Fruit fly (Drosophila melanogaster) whole organism, prepupa: Measurements from ENCODE around the gene CG11581.

ENCODE experiments used
- Blimp-1 ChIP-seq: fragments of 200-800 bp; sonication (Bioruptor generic); optimal IDR thresholded peaks from 3 replicates; lab custom pipeline; 2017; ENCODE audit warnings: missing biosample characterization, missing genetic modification characterization, mild to moderate bottlenecking, moderate library complexity, missing genetic modification reagents
- CG10631 ChIP-seq: fragments of 200-800 bp; sonication (Bioruptor generic); optimal IDR thresholded peaks from 2 replicates; lab custom pipeline; 2016; ENCODE audit warnings: missing biosample characterization, missing genetic modification characterization
- CG10669 ChIP-seq: fragments of 200-800 bp; sonication (Bioruptor generic); optimal IDR thresholded peaks from 3 replicates; lab custom pipeline; 2018; ENCODE audit warnings: missing biosample characterization, mild to moderate bottlenecking, missing genetic modification characterization, moderate library complexity
- CG11762 ChIP-seq: fragments of 200-800 bp; sonication (Bioruptor generic); optimal IDR thresholded peaks from 3 replicates; lab custom pipeline; 2016; ENCODE audit warnings: missing biosample characterization, missing genetic modification characterization; ENCODE audit not compliant: insufficient read depth
- CG1621 ChIP-seq: fragments of 200-800 bp; sonication (Bioruptor generic); optimal IDR thresholded peaks from 3 replicates; lab custom pipeline; 2018; ENCODE audit warnings: missing biosample characterization, mild to moderate bottlenecking, missing genetic modification characterization
- CG3032 ChIP-seq: fragments of 200-800 bp; optimal IDR thresholded peaks from 2 replicates; lab custom pipeline; 2019; ENCODE audit warnings: missing biosample characterization, mild to moderate bottlenecking, missing genetic modification characterization, moderate library complexity
- CG32006 ChIP-seq: fragments of 200-800 bp; sonication (Bioruptor generic); optimal IDR thresholded peaks from 3 replicates; lab custom pipeline; 2017; ENCODE audit warnings: missing biosample characterization, mild to moderate bottlenecking, missing genetic modification characterization
- CG34406 ChIP-seq: fragments of 200-800 bp; sonication (Bioruptor generic); optimal IDR thresholded peaks from 3 replicates; lab custom pipeline; 2016; ENCODE audit warnings: missing biosample characterization, missing genetic modification characterization
- CG3919 ChIP-seq: fragments of 200-800 bp; sonication (Bioruptor generic); optimal IDR thresholded peaks from 3 replicates; lab custom pipeline; 2016; ENCODE audit warnings: missing biosample characterization, missing genetic modification characterization
- CG4318 ChIP-seq: fragments of 200-800 bp; sonication (Bioruptor generic); optimal IDR thresholded peaks from 3 replicates; lab custom pipeline; 2017; ENCODE audit warnings: missing biosample characterization, mild to moderate bottlenecking, missing genetic modification characterization
- CG6163 ChIP-seq: fragments of 200-800 bp; sonication (Bioruptor generic); IDR thresholded peaks from 3 replicates; pipeline ENCODE4 v1.3.6; 2022; ENCODE audit warnings: missing biosample characterization, missing genetic modification characterization
- CG7368 ChIP-seq: fragments of 200-800 bp; sonication (Bioruptor generic); optimal IDR thresholded peaks from 3 replicates; lab custom pipeline; 2016; ENCODE audit warnings: missing biosample characterization, missing genetic modification characterization
- CG8319 ChIP-seq: fragments of 200-800 bp; sonication (Bioruptor generic); optimal IDR thresholded peaks from 3 replicates; lab custom pipeline; 2016; ENCODE audit warnings: missing biosample characterization, missing genetic modification characterization
- CG8632 ChIP-seq: fragments of 200-800 bp; sonication (Bioruptor generic); optimal IDR thresholded peaks from 3 replicates; lab custom pipeline; 2016; ENCODE audit warnings: missing biosample characterization, missing genetic modification characterization
- CG9139 ChIP-seq: fragments of 200-800 bp; sonication (Bioruptor generic); optimal IDR thresholded peaks from 3 replicates; lab custom pipeline; 2017; ENCODE audit warnings: missing biosample characterization, mild to moderate bottlenecking, missing genetic modification characterization
- Eip78C ChIP-seq: fragments of 200-800 bp; sonication (Bioruptor generic); peaks from one replicate; lab custom pipeline; 2016; ENCODE audit warnings: missing biosample characterization, missing genetic modification characterization
- Ets21C ChIP-seq: fragments of 200-800 bp; sonication (Bioruptor generic); optimal IDR thresholded peaks from 3 replicates; lab custom pipeline; 2016; ENCODE audit warnings: missing biosample characterization, missing genetic modification characterization
- Hr39 ChIP-seq: fragments of 200-800 bp; sonication (Bioruptor generic); optimal IDR thresholded peaks from 2 replicates; lab custom pipeline; 2016; ENCODE audit warnings: missing biosample characterization, missing genetic modification characterization
- Hr4 ChIP-seq: fragments of 200-800 bp; sonication (Bioruptor generic); optimal IDR thresholded peaks from 3 replicates; lab custom pipeline; 2016; ENCODE audit warnings: missing biosample characterization, missing genetic modification characterization
- Lpt ChIP-seq: fragments of 200-800 bp; sonication (Bioruptor generic); optimal IDR thresholded peaks from 3 replicates; lab custom pipeline; 2016; ENCODE audit warnings: missing biosample characterization, missing genetic modification characterization
- OdsH ChIP-seq: fragments of 200-800 bp; sonication (Bioruptor generic); optimal IDR thresholded peaks from 3 replicates; lab custom pipeline; 2016; ENCODE audit warnings: missing biosample characterization, missing genetic modification characterization
- Sox102F ChIP-seq: fragments of 200-800 bp; sonication (Bioruptor generic); optimal IDR thresholded peaks from 2 replicates; lab custom pipeline; 2016; ENCODE audit warnings: missing biosample characterization, mild to moderate bottlenecking, missing genetic modification characterization
- Sox14 ChIP-seq: fragments of 200-800 bp; sonication (Bioruptor generic); optimal IDR thresholded peaks from 3 replicates; lab custom pipeline; 2016; ENCODE audit warnings: missing biosample characterization, missing genetic modification characterization
- achi ChIP-seq: fragments of 200-800 bp; sonication (Bioruptor generic); optimal IDR thresholded peaks from 3 replicates; lab custom pipeline; 2016; ENCODE audit warnings: missing biosample characterization, missing genetic modification characterization
- acj6 ChIP-seq: fragments of 200-800 bp; sonication (Bioruptor generic); optimal IDR thresholded peaks from 3 replicates; lab custom pipeline; 2016; ENCODE audit warnings: missing biosample characterization, missing genetic modification characterization
- dac ChIP-seq: fragments of 200-800 bp; sonication (Bioruptor generic); optimal IDR thresholded peaks from 2 replicates; lab custom pipeline; 2017; ENCODE audit warnings: missing biosample characterization, mild to moderate bottlenecking, missing genetic modification characterization
- dsx ChIP-seq: fragments of 200-800 bp; optimal IDR thresholded peaks from 3 replicates; lab custom pipeline; 2019; ENCODE audit warnings: missing biosample characterization, mild to moderate bottlenecking, missing genetic modification characterization, moderate library complexity; ENCODE audit not compliant: poor library complexity, severe bottlenecking
- eg ChIP-seq: fragments of 200-800 bp; sonication (Bioruptor generic); IDR thresholded peaks from 3 replicates; pipeline ENCODE4 v1.3.6; 2022; ENCODE audit warnings: missing biosample characterization, missing genetic modification characterization
- fkh ChIP-seq: fragments of 200-800 bp; sonication (Bioruptor generic); optimal IDR thresholded peaks from 3 replicates; lab custom pipeline; 2017; ENCODE audit warnings: missing biosample characterization, mild to moderate bottlenecking, missing genetic modification characterization, moderate library complexity
- lz ChIP-seq: fragments of 200-800 bp; sonication (Bioruptor generic); optimal IDR thresholded peaks from 3 replicates; lab custom pipeline; 2016; ENCODE audit warnings: missing biosample characterization, missing genetic modification characterization
- pdm3 ChIP-seq: fragments of 200-800 bp; sonication (Bioruptor generic); optimal IDR thresholded peaks from 3 replicates; lab custom pipeline; 2016; ENCODE audit warnings: missing biosample characterization, missing genetic modification characterization
- salr ChIP-seq, 2 experiments: fragments of 200-800 bp; sonication (Bioruptor generic); optimal IDR thresholded peaks; 3 replicates each; lab custom pipeline; 2016 to 2018; ENCODE audit warnings: missing biosample characterization in 2 of 2, missing genetic modification characterization in 2 of 2, mild to moderate bottlenecking in 1 of 2
- ss ChIP-seq, 2 experiments: fragments of 200-800 bp; sonication (Bioruptor generic); optimal IDR thresholded peaks; 2 replicates in 1 of 2; 3 replicates in 1 of 2; lab custom pipeline; 2017 to 2018; ENCODE audit warnings: mild to moderate bottlenecking in 2 of 2, missing biosample characterization in 2 of 2, missing genetic modification characterization in 2 of 2, moderate library complexity in 1 of 2
- svp ChIP-seq: fragments of 200-800 bp; sonication (Bioruptor generic); peaks from one replicate; lab custom pipeline; 2016; ENCODE audit warnings: missing biosample characterization, missing genetic modification characterization
- topi ChIP-seq: fragments of 200-800 bp; sonication (Bioruptor generic); optimal IDR thresholded peaks from 3 replicates; lab custom pipeline; 2016; ENCODE audit warnings: missing biosample characterization, missing genetic modification characterization

CG11581 gene

dm6 chrX:14153689-14154088, 23.0 kb upstream of the CG11581 start (continued):
- no peak for TF ChIP-seq Sox14 (GFP tag; lab: Kevin White, UChicago)
- no peak for TF ChIP-seq CG7368 (GFP tag; lab: Kevin White, UChicago)
- no peak for TF ChIP-seq Lpt (GFP tag; lab: Kevin White, UChicago)
- TF ChIP-seq ss (GFP tag; optimal IDR thresholded peaks at IDR 0.05; lab: Kevin White, UChicago) = peak in 1 of 2 experiments; percentile 4
- peak; percentile 20 for TF ChIP-seq CG3032 (tag; lab: Kevin White, UChicago)
- TF ChIP-seq fkh (GFP tag; lab: Kevin White, UChicago) = no peak
- no peak for TF ChIP-seq CG4318 (GFP tag; lab: Kevin White, UChicago)
- peak; percentile 31 for TF ChIP-seq acj6
- TF ChIP-seq pdm3 (GFP tag; lab: Kevin White, UChicago) = no peak
- TF ChIP-seq CG9139 (GFP tag; lab: Kevin White, UChicago) = no peak
- TF ChIP-seq CG10669 (GFP tag; lab: Kevin White, UChicago) = peak; percentile 15
- peak; percentile 13 for TF ChIP-seq CG32006 (GFP tag; lab: Kevin White, UChicago)
- TF ChIP-seq CG1621 (tag; lab: Kevin White, UChicago) = no peak
- TF ChIP-seq lz (GFP tag; lab: Kevin White, UChicago) = no peak
- no peak for TF ChIP-seq dsx (GFP tag; lab: Kevin White, UChicago)
- TF ChIP-seq CG8632 (GFP tag; lab: Kevin White, UChicago) = no peak
- no peak for TF ChIP-seq Ets21C
- TF ChIP-seq CG6163 = no peak
- TF ChIP-seq dac (GFP tag; lab: Kevin White, UChicago) = no peak
- TF ChIP-seq, all 60 proteins: peak for 13

dm6 chrX:14169068-14169642, 7.6 kb upstream of the CG11581 start, which contains the start of gene CG12480:
CG12480 (plus strand) TSS chrX:14169592.
- TF ChIP-seq OdsH (GFP tag; lab: Kevin White, UChicago) = peak; percentile 3
- TF ChIP-seq CG32006 (GFP tag; lab: Kevin White, UChicago) = peak; percentile 17
- peak; percentile 52; the same call in 1 of the 3 replicates for TF ChIP-seq eg
- TF ChIP-seq CG3919 (GFP tag; lab: Kevin White, UChicago) = peak; percentile 7
- no peak for TF ChIP-seq CG10631
- TF ChIP-seq Eip78C (GFP tag; lab: Kevin White, UChicago) = peak; percentile 43
- no peak for TF ChIP-seq CG3032 (tag; lab: Kevin White, UChicago)
- TF ChIP-seq svp (GFP tag; lab: Kevin White, UChicago) = peak; percentile 44

dm6 chrX:14172524-14172923, 4.2 kb upstream of the CG11581 start, which contains the start of gene betaNACtes1:
betaNACtes1 (minus strand) TSS chrX:14172624.
- TF ChIP-seq Sox102F (GFP tag; lab: Kevin White, UChicago) = no peak
- no peak for TF ChIP-seq Hr39 (GFP tag; lab: Kevin White, UChicago)
- no peak for TF ChIP-seq eg
- no peak for TF ChIP-seq CG8319
- TF ChIP-seq topi (GFP tag; lab: Kevin White, UChicago) = no peak
- TF ChIP-seq dsx (GFP tag; lab: Kevin White, UChicago) = no peak
- no peak for TF ChIP-seq CG9139 (GFP tag; lab: Kevin White, UChicago)
- no peak for TF ChIP-seq CG34406 (GFP tag; lab: Kevin White, UChicago)
- TF ChIP-seq CG8632 (GFP tag; lab: Kevin White, UChicago) = no peak
- no peak for TF ChIP-seq Hr4 (GFP tag; lab: Kevin White, UChicago)
- no peak for TF ChIP-seq Blimp-1 (GFP tag; lab: Kevin White, UChicago)
- TF ChIP-seq Lpt (GFP tag; lab: Kevin White, UChicago) = no peak
- TF ChIP-seq CG3032 (tag; lab: Kevin White, UChicago) = no peak
- no peak for TF ChIP-seq salr (GFP tag; optimal IDR thresholded peaks at IDR 0.05; lab: Kevin White, UChicago)
- no peak for TF ChIP-seq achi (GFP tag; lab: Kevin White, UChicago)
- TF ChIP-seq CG11762 (GFP tag; lab: Kevin White, UChicago) = no peak
- TF ChIP-seq Eip78C (GFP tag; lab: Kevin White, UChicago) = no peak
- TF ChIP-seq pdm3 (GFP tag; lab: Kevin White, UChicago) = no peak
- TF ChIP-seq ss (GFP tag; optimal IDR thresholded peaks at IDR 0.05; lab: Kevin White, UChicago) = no peak
- TF ChIP-seq, all 60 proteins: peak for 0
